Worm (Caenorhabditis elegans) whole organism, L4 larva: ENCODE results near the gene cnx-1.

Experiments
- D1046.2 ChIP-seq: fragments of 200-800 bp; sonication (Bioruptor generic); IDR thresholded peaks from 2 replicates; pipeline ENCODE4 v1.3.6; 2022; ENCODE audit warnings: missing genetic modification characterization, missing compliant biosample characterization
- F26F4.8 ChIP-seq: fragments of 200-800 bp; sonication (Bioruptor generic); conservative IDR thresholded peaks from 2 replicates; pipeline ENCODE4 v1.3.6; 2022; ENCODE audit warnings: missing genetic modification characterization, missing compliant biosample characterization
- T26A8.4 ChIP-seq: fragments of 200-800 bp; sonication (Bioruptor generic); IDR thresholded peaks from 2 replicates; pipeline ENCODE4 v1.3.6; 2022; ENCODE audit warnings: missing genetic modification characterization, missing compliant biosample characterization
- Y105C5A.15 ChIP-seq: fragments of 200-800 bp; sonication (Bioruptor generic); IDR thresholded peaks from 2 replicates; pipeline ENCODE4 v1.3.6; 2022; ENCODE audit warnings: missing genetic modification characterization, missing compliant biosample characterization
- ZK337.2 ChIP-seq: fragments of 200-800 bp; sonication (Bioruptor generic); IDR thresholded peaks from 2 replicates; pipeline ENCODE4 v1.3.6; 2022; ENCODE audit warnings: missing genetic modification reagents, missing genetic modification characterization, missing compliant biosample characterization
- ZK546.5 ChIP-seq, 2 experiments: sonication (generic microtip); optimal IDR thresholded peaks; 2 replicates each; lab custom pipeline; 2017; ENCODE audit warnings: missing biosample characterization in 2 of 2, missing genetic modification characterization in 2 of 2
- ama-1 ChIP-seq: fragments of 150-350 bp; optimal IDR thresholded peaks from 2 replicates; lab custom pipeline; 2014; ENCODE audit warnings: inconsistent platforms, mixed read lengths
- attf-4 ChIP-seq: sonication (generic microtip); optimal IDR thresholded peaks from 3 replicates; lab custom pipeline; 2017; ENCODE audit warnings: missing biosample characterization, missing genetic modification characterization
- ceh-20 ChIP-seq: fragments of 200-800 bp; sonication (Bioruptor generic); IDR thresholded peaks from 2 replicates; pipeline ENCODE4 v1.3.6; 2022; ENCODE audit warnings: missing genetic modification reagents, missing genetic modification characterization, missing compliant biosample characterization
- ceh-32 ChIP-seq: sonication (generic microtip); optimal IDR thresholded peaks from 2 replicates; lab custom pipeline; 2016; ENCODE audit warnings: mild to moderate bottlenecking, missing genetic modification characterization, missing compliant biosample characterization; ENCODE audit not compliant: poor library complexity
- ceh-44 ChIP-seq: fragments of 200-800 bp; sonication (Bioruptor generic); IDR thresholded peaks from 2 replicates; pipeline ENCODE4 v1.3.6; 2022; ENCODE audit warnings: missing genetic modification reagents, missing genetic modification characterization, missing compliant biosample characterization
- ceh-62 ChIP-seq: sonication (generic microtip); optimal IDR thresholded peaks from 2 replicates; lab custom pipeline; 2017; ENCODE audit warnings: missing biosample characterization, missing genetic modification characterization
- ceh-82 ChIP-seq: sonication (generic microtip); optimal IDR thresholded peaks from 2 replicates; lab custom pipeline; 2017; ENCODE audit warnings: missing biosample characterization, missing genetic modification characterization
- ces-1 ChIP-seq: fragments of 150-350 bp; sonication (generic microtip); optimal IDR thresholded peaks from 4 replicates; lab custom pipeline; 2014; ENCODE audit warnings: missing biosample characterization, missing genetic modification reagents, missing genetic modification characterization
- daf-16 ChIP-seq, 3 experiments: sonication (generic microtip); optimal IDR thresholded peaks; 2 replicates each; lab custom pipeline; 2016 to 2017; ENCODE audit warnings: missing genetic modification characterization in 3 of 3, missing genetic modification reagents in 3 of 3, mild to moderate bottlenecking in 2 of 3, missing compliant biosample characterization in 2 of 3, missing biosample characterization in 1 of 3, moderate library complexity in 1 of 3
- daf-8 ChIP-seq: fragments of 200-800 bp; sonication (Bioruptor generic); IDR thresholded peaks from 2 replicates; pipeline ENCODE4 v1.3.6; 2022; ENCODE audit warnings: missing genetic modification characterization, missing compliant biosample characterization
- dpl-1 ChIP-seq: fragments of 150-350 bp; optimal IDR thresholded peaks from 2 replicates; lab custom pipeline; 2014; ENCODE audit warnings: missing biosample characterization, missing genetic modification reagents, missing genetic modification characterization
- egl-27 ChIP-seq: sonication (generic microtip); optimal IDR thresholded peaks from 3 replicates; lab custom pipeline; 2017; ENCODE audit warnings: missing biosample characterization, missing genetic modification reagents, missing genetic modification characterization
- egl-43 ChIP-seq: fragments of 200-800 bp; sonication (Bioruptor generic); IDR thresholded peaks from 2 replicates; pipeline ENCODE4 v1.3.6; 2022; ENCODE audit warnings: missing genetic modification reagents, missing genetic modification characterization, missing compliant biosample characterization
- fos-1 ChIP-seq: fragments of 150-350 bp; optimal IDR thresholded peaks from 2 replicates; lab custom pipeline; 2014; ENCODE audit warnings: missing biosample characterization, missing genetic modification characterization
- hif-1 ChIP-seq, 2 experiments: sonication (generic microtip); optimal IDR thresholded peaks; 2 replicates each; lab custom pipeline; 2016 to 2017; ENCODE audit warnings: missing compliant biosample characterization in 2 of 2, missing genetic modification characterization in 2 of 2, missing genetic modification reagents in 2 of 2, missing genotype in 2 of 2, mild to moderate bottlenecking in 1 of 2
- hlh-30 ChIP-seq: sonication (generic microtip); optimal IDR thresholded peaks from 2 replicates; lab custom pipeline; 2017; ENCODE audit warnings: antibody characterized with exemption, mild to moderate bottlenecking, missing genetic modification characterization, missing compliant biosample characterization; ENCODE audit not compliant: insufficient read depth
- lin-1 ChIP-seq: fragments of 200-800 bp; sonication (Bioruptor generic); IDR thresholded peaks from 2 replicates; pipeline ENCODE4 v1.3.6; 2022; ENCODE audit warnings: missing genetic modification reagents, missing genetic modification characterization, missing compliant biosample characterization
- lin-29 ChIP-seq: fragments of 200-800 bp; sonication (Bioruptor generic); IDR thresholded peaks from 2 replicates; pipeline ENCODE4 v1.3.6; 2022; ENCODE audit warnings: missing genetic modification reagents, missing genetic modification characterization, missing compliant biosample characterization
- lin-38 ChIP-seq: fragments of 200-800 bp; sonication (Bioruptor generic); IDR thresholded peaks from 2 replicates; pipeline ENCODE4 v1.3.6; 2022; ENCODE audit warnings: missing genetic modification reagents, missing genetic modification characterization, missing compliant biosample characterization
- lin-39 ChIP-seq: fragments of 150-350 bp; optimal IDR thresholded peaks from 2 replicates; lab custom pipeline; 2014; ENCODE audit warnings: missing biosample characterization, missing genetic modification reagents, missing genetic modification characterization
- lir-3 ChIP-seq: sonication (generic microtip); optimal IDR thresholded peaks from 2 replicates; lab custom pipeline; 2016; ENCODE audit warnings: mild to moderate bottlenecking, missing genetic modification characterization, missing compliant biosample characterization
- madf-5 ChIP-seq, 2 experiments: fragments of 200-800 bp; sonication (Bioruptor generic); IDR thresholded peaks; 2 replicates each; pipeline ENCODE4 v1.3.6; 2022; ENCODE audit warnings: missing compliant biosample characterization in 2 of 2, missing genetic modification characterization in 2 of 2
- madf-9 ChIP-seq: fragments of 200-800 bp; sonication (Bioruptor generic); conservative IDR thresholded peaks from 2 replicates; pipeline ENCODE4 v1.3.6; 2022; ENCODE audit warnings: missing genetic modification reagents, missing genetic modification characterization, missing compliant biosample characterization
- mdt-29 ChIP-seq: fragments of 200-800 bp; sonication (Bioruptor generic); IDR thresholded peaks from 2 replicates; pipeline ENCODE4 v1.3.6; 2022; ENCODE audit warnings: missing genetic modification reagents, missing genetic modification characterization, missing compliant biosample characterization
- mep-1 ChIP-seq: fragments of 150-350 bp; sonication (generic microtip); optimal IDR thresholded peaks from 3 replicates; lab custom pipeline; 2014; ENCODE audit warnings: missing biosample characterization, missing genetic modification characterization
- mxl-2 ChIP-seq: fragments of 200-800 bp; sonication (Bioruptor generic); conservative IDR thresholded peaks from 2 replicates; pipeline ENCODE4 v1.3.6; 2022; ENCODE audit warnings: missing genetic modification reagents, missing genetic modification characterization, missing compliant biosample characterization
- nhr-10 ChIP-seq: fragments of 150-350 bp; optimal IDR thresholded peaks from 2 replicates; lab custom pipeline; 2014; ENCODE audit warnings: missing biosample characterization, missing genetic modification characterization
- nhr-25 ChIP-seq: sonication (generic microtip); optimal IDR thresholded peaks from 2 replicates; lab custom pipeline; 2017; ENCODE audit warnings: missing genetic modification characterization, mild to moderate bottlenecking, missing compliant biosample characterization, antibody characterized with exemption, moderate library complexity, borderline replicate concordance; ENCODE audit not compliant: insufficient read depth
- nhr-48 ChIP-seq: sonication (generic microtip); optimal IDR thresholded peaks from 2 replicates; lab custom pipeline; 2016; ENCODE audit warnings: mild to moderate bottlenecking, missing genetic modification characterization, missing compliant biosample characterization
- nhr-6 ChIP-seq: fragments of 150-350 bp; optimal IDR thresholded peaks from 2 replicates; lab custom pipeline; 2014; ENCODE audit warnings: missing biosample characterization, missing genetic modification characterization
- nhr-76 ChIP-seq: fragments of 150-350 bp; optimal IDR thresholded peaks from 2 replicates; lab custom pipeline; 2014; ENCODE audit warnings: missing biosample characterization, missing genetic modification characterization
- php-3 ChIP-seq: fragments of 200-800 bp; sonication (Bioruptor generic); IDR thresholded peaks from 2 replicates; pipeline ENCODE4 v1.3.6; 2022; ENCODE audit warnings: missing genetic modification reagents, missing genetic modification characterization, missing compliant biosample characterization
- rbr-2 ChIP-seq: sonication (generic microtip); optimal IDR thresholded peaks from 2 replicates; lab custom pipeline; 2016; ENCODE audit warnings: missing genotype, missing genetic modification characterization, missing compliant biosample characterization
- saeg-2 ChIP-seq: fragments of 200-800 bp; sonication (Bioruptor generic); IDR thresholded peaks from 2 replicates; pipeline ENCODE4 v1.3.6; 2022; ENCODE audit warnings: missing genetic modification reagents, missing genetic modification characterization, missing compliant biosample characterization
- sdz-12 ChIP-seq: fragments of 200-800 bp; sonication (Bioruptor generic); optimal IDR thresholded peaks from 2 replicates; lab custom pipeline; 2018; ENCODE audit warnings: mild to moderate bottlenecking, missing genetic modification characterization, missing compliant biosample characterization
- skn-1 ChIP-seq: fragments of 150-350 bp; optimal IDR thresholded peaks from 2 replicates; lab custom pipeline; 2014; ENCODE audit warnings: missing biosample characterization, missing genetic modification characterization
- snpc-4 ChIP-seq: fragments of 150-350 bp; optimal IDR thresholded peaks from 2 replicates; lab custom pipeline; 2014; ENCODE audit warnings: missing biosample characterization, missing genetic modification characterization
- spr-1 ChIP-seq: sonication (generic microtip); optimal IDR thresholded peaks from 2 replicates; lab custom pipeline; 2016; ENCODE audit warnings: mild to moderate bottlenecking, missing genetic modification characterization, missing compliant biosample characterization
- unc-130 ChIP-seq: sonication (generic microtip); optimal IDR thresholded peaks from 2 replicates; lab custom pipeline; 2016; ENCODE audit warnings: missing genetic modification reagents, missing genetic modification characterization, missing compliant biosample characterization
- zag-1 ChIP-seq: fragments of 150-350 bp; optimal IDR thresholded peaks from 2 replicates; lab custom pipeline; 2014; ENCODE audit warnings: missing biosample characterization, missing genetic modification characterization
- zfp-2 ChIP-seq: sonication (generic microtip); optimal IDR thresholded peaks from 2 replicates; lab custom pipeline; 2016; ENCODE audit warnings: mild to moderate bottlenecking, missing genetic modification characterization, missing compliant biosample characterization
- zfp-3 ChIP-seq: fragments of 200-800 bp; sonication (Bioruptor generic); conservative IDR thresholded peaks from 2 replicates; pipeline ENCODE4 v1.3.6; 2022; ENCODE audit warnings: missing genetic modification reagents, missing genetic modification characterization, missing compliant biosample characterization
- ztf-11 ChIP-seq: fragments of 150-350 bp; optimal IDR thresholded peaks from 2 replicates; lab custom pipeline; 2014; ENCODE audit warnings: missing biosample characterization, missing genetic modification characterization

The cnx-1 gene

DNA sequence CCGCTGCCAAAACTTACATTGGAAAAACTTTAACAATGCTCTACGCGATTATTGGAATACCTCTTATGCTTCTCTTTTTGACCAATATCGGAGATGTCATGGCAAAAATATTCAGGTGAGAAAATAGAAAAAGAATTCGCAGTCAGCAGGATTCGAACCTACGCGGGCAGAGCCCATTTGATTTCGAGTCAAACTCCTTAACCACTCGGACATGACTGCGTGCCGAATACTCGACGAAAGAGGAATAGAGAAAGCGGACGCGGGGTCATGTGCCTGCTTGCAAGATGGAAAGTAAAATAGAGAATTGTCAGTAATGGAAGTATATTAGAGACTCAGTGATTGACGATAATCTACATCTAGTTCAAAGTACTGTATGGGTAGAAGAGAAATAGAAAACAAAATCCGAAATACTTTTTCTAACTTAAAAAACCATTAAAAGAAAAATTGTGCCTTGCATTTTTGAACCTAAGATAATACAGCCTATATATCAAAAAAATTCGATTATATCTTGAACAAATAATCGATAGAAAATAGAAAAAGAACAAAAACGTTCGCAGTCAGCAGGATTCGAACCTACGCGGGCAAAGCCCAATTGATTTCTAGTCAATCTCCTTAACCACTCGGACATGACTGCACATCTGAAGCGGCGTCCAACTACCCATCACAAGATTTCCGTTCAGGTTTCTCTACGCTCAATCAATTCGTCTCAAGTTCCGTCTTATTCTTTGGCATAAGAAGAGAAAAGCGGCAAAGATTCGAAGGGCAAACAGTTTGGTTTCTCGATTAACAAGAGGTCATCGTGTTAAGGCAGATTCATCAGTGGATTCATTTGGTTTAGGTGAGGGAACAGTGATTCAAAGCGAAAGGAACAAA lies 44.8 kb upstream of the cnx-1 start (continued):
- TF ChIP-seq Y105C5A.15 (GFP tag; lab: Robert Waterston, UW) (peak; percentile 92), sdz-12 (GFP tag; lab: Kevin White, UChicago) (peak; percentile 39), saeg-2 (GFP tag; lab: Robert Waterston, UW) (peak; percentile 60; the same call in 1 of the 2 replicates), hif-1 (tag; optimal IDR thresholded peaks at IDR 0.05; lab: Kevin White, UChicago) (peak in 1 of 2 experiments; percentile 57), ztf-11 (tag; lab: Kevin White, UChicago) (no peak), mxl-2 (GFP tag; lab: Robert Waterston, UW) (peak; percentile 75; the same call in 1 of the 2 replicates), lir-3 (no peak), ZK337.2 (GFP tag; lab: Robert Waterston, UW) (peak; percentile 85), lin-29 (GFP tag; lab: Robert Waterston, UW) (no peak), nhr-48 (tag; lab: Kevin White, UChicago) (peak; percentile 34), ceh-32 (tag; lab: Kevin White, UChicago) (no peak), ama-1 (lab: Kevin White, UChicago) (no peak), snpc-4 (tag; lab: Kevin White, UChicago) (no peak), ceh-62 (no peak), egl-27 (tag; lab: Kevin White, UChicago) (no peak), hlh-30 (tag; lab: Kevin White, UChicago) (peak; percentile 71), ces-1 (GFP tag; lab: Kevin White, UChicago) (no peak), zag-1 (tag; lab: Kevin White, UChicago) (no peak), mep-1 (tag; lab: Kevin White, UChicago) (peak; percentile 68), dpl-1 (peak; percentile 37), mdt-29 (peak; percentile 76), zfp-3 (GFP tag; lab: Robert Waterston, UW) (peak; percentile 71), D1046.2 (GFP tag; lab: Robert Waterston, UW) (no peak), ceh-20 (GFP tag; lab: Robert Waterston, UW) (peak; percentile 81), daf-8 (GFP tag; lab: Robert Waterston, UW) (no peak), T26A8.4 (GFP tag; lab: Robert Waterston, UW) (peak; percentile 83), F26F4.8 (peak; percentile 64; the same call in 1 of the 2 replicates), nhr-6 (tag; lab: Kevin White, UChicago) (no peak), nhr-10 (tag; lab: Kevin White, UChicago) (no peak), lin-39 (no peak), nhr-25 (tag; lab: Kevin White, UChicago) (no peak), daf-16 (GFP tag; optimal IDR thresholded peaks at IDR 0.05; lab: Kevin White, UChicago) (peak in 1 of 2 experiments; percentile 18), daf-16 (tag; optimal IDR thresholded peaks at IDR 0.05; lab: Kevin White, UChicago) (peak; percentile 40), lin-38 (peak; percentile 82), madf-5 (GFP tag; IDR thresholded peaks at IDR 0.05; lab: Robert Waterston, UW) (peak; percentile 55 to 71; a peak in 1 of 4 replicates), rbr-2 (peak; percentile 73), spr-1 (tag; lab: Kevin White, UChicago) (no peak), php-3 (peak; percentile 73), nhr-76 (tag; lab: Kevin White, UChicago) (no peak), madf-9 (GFP tag; lab: Robert Waterston, UW) (peak; percentile 89), unc-130 (peak; percentile 36), ceh-82 (no peak), attf-4 (tag; lab: Kevin White, UChicago) (no peak), skn-1 (tag; lab: Kevin White, UChicago) (no peak), zfp-2 (tag; lab: Kevin White, UChicago) (no peak), ceh-44 (GFP tag; lab: Robert Waterston, UW) (peak; percentile 82), lin-1 (GFP tag; lab: Robert Waterston, UW) (peak; percentile 67), ZK546.5 (tag; optimal IDR thresholded peaks at IDR 0.05; lab: Kevin White, UChicago) (no peak), fos-1 (no peak), egl-43 (GFP tag; lab: Robert Waterston, UW) (peak; percentile 94)
